Worm (Caenorhabditis elegans): ENCODE data around the gene str-121.

ce11 chrV:295802-296201 is 41.3 kb upstream of the str-121 start:
- no peak for TF ChIP-seq nhr-237 (tag; optimal IDR thresholded peaks at IDR 0.05)
- no peak for TF ChIP-seq hlh-17 (GFP tag; optimal IDR thresholded peaks at IDR 0.05; ENCODE audit: borderline replicate concordance)
